Worm (Caenorhabditis elegans): ENCODE results near the gene F09C6.11.

DNA sequence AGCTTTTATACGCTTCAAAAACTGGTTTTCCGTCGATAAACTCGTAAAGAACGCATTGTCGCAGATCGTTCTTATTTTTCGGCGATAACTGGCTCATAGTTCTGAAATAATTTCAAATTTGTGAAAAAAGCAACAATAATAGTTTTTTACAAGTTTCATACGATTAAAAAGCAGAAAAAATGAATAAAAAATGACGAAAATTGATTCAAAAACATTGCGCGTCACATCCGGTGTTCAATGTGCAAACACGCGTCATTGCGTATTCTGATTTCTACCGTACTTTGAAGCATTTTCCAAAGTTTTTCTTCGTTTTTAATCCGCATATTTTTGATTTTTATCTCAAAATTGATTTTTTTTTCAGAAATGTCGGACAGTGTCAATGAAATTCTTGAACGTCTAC lies 36.3 kb upstream of the F09C6.11 start, which contains the start of the genes fbxa-206 and Y102A5C.2:
- TF ChIP-seq B0019.2 (GFP tag; conservative IDR thresholded peaks at IDR 0.05) (no peak), ztf-3 (GFP tag; optimal IDR thresholded peaks at IDR 0.05) (no peak), pha-4 (tag; optimal IDR thresholded peaks at IDR 0.05) (no peak), snpc-1.3 (tag; optimal IDR thresholded peaks at IDR 0.05; ENCODE audit: insufficient read depth) (no peak), unc-130 (GFP tag; optimal IDR thresholded peaks at IDR 0.05) (no peak), nhr-120 (GFP tag; IDR thresholded peaks at IDR 0.05) (no peak), zim-3 (tag; optimal IDR thresholded peaks at IDR 0.05) (no peak), rpc-1 (optimal IDR thresholded peaks at IDR 0.05) (no peak), rpc-1 (tag; optimal IDR thresholded peaks at IDR 0.05) (no peak), unc-62 (GFP tag; optimal IDR thresholded peaks at IDR 0.05) (no peak), C17E4.6 (GFP tag; IDR thresholded peaks at IDR 0.05) (no peak), F33H1.4 (GFP tag; IDR thresholded peaks at IDR 0.05) (no peak), mes-4 (tag; optimal IDR thresholded peaks at IDR 0.05) (no peak), T07F8.4 (tag; optimal IDR thresholded peaks at IDR 0.05) (no peak), ama-1 (optimal IDR thresholded peaks at IDR 0.05) (no peak), ama-1 (GFP tag; optimal IDR thresholded peaks at IDR 0.05) (no peak)

Data from whole organism, young adult.